Fruit fly (Drosophila melanogaster) whole organism, embryonic: ENCODE data around the gene cd.
A peak's percentile ranks its signal among the peaks of the same experiment; 100 is the strongest.

Experiments used
- Atf6 ChIP-seq: fragments of 200-800 bp; sonication (Bioruptor generic); IDR thresholded peaks from 2 replicates; pipeline ENCODE4 v1.3.6; 2022; ENCODE audit warnings: missing biosample characterization, missing genetic modification characterization
- BEAF-32 ChIP-seq: fragments of 200-800 bp; sonication (Bioruptor generic); optimal IDR thresholded peaks from 3 replicates; lab custom pipeline; 2017; ENCODE audit warnings: missing biosample characterization, missing genetic modification characterization, mild to moderate bottlenecking, moderate library complexity, missing genetic modification reagents
- Blimp-1 ChIP-seq: fragments of 200-800 bp; sonication (Bioruptor generic); optimal IDR thresholded peaks from 3 replicates; lab custom pipeline; 2018; ENCODE audit warnings: missing biosample characterization, missing genetic modification characterization, mild to moderate bottlenecking, moderate library complexity, missing genetic modification reagents
- C15 ChIP-seq: fragments of 200-800 bp; sonication (Bioruptor generic); IDR thresholded peaks from 3 replicates; pipeline ENCODE4 v1.3.6; 2022; ENCODE audit warnings: missing biosample characterization, missing genetic modification characterization
- CG10274 ChIP-seq: fragments of 200-800 bp; sonication (Bioruptor generic); optimal IDR thresholded peaks from 3 replicates; lab custom pipeline; 2017; ENCODE audit warnings: missing biosample characterization, mild to moderate bottlenecking, missing genetic modification characterization
- CG11696 ChIP-seq: fragments of 200-800 bp; sonication (Bioruptor generic); IDR thresholded peaks from 2 replicates; pipeline ENCODE4 v1.3.6; 2022; ENCODE audit warnings: missing biosample characterization, missing genetic modification characterization
- CG12236 ChIP-seq: fragments of 200-800 bp; sonication (Bioruptor generic); optimal IDR thresholded peaks from 2 replicates; lab custom pipeline; 2016; ENCODE audit warnings: missing biosample characterization, missing genetic modification characterization
- CG12769 ChIP-seq: fragments of 200-800 bp; sonication (Bioruptor generic); optimal IDR thresholded peaks from 2 replicates; lab custom pipeline; 2019; ENCODE audit warnings: missing biosample characterization, mild to moderate bottlenecking, missing genetic modification characterization, moderate library complexity
- CG17186 ChIP-seq: fragments of 200-800 bp; sonication (Bioruptor generic); optimal IDR thresholded peaks from 3 replicates; lab custom pipeline; 2017; ENCODE audit warnings: missing biosample characterization, missing genetic modification reagents, missing genetic modification characterization
- CG2199 ChIP-seq: fragments of 200-800 bp; sonication (Bioruptor generic); IDR thresholded peaks from 3 replicates; pipeline ENCODE4 v1.3.6; 2022; ENCODE audit warnings: missing biosample characterization, missing genetic modification characterization
- CG34224 ChIP-seq: fragments of 200-800 bp; sonication (Bioruptor generic); IDR thresholded peaks from 3 replicates; pipeline ENCODE4 v1.3.6; 2022; ENCODE audit warnings: missing biosample characterization, missing genetic modification characterization; ENCODE audit not compliant: partially characterized antibody
- CG34422 ChIP-seq: fragments of 200-800 bp; sonication (Bioruptor generic); IDR thresholded peaks from 3 replicates; pipeline ENCODE4 v1.3.6; 2022; ENCODE audit warnings: missing biosample characterization, missing genetic modification characterization
- CG3847 ChIP-seq: fragments of 200-800 bp; sonication (Bioruptor generic); IDR thresholded peaks from 2 replicates; pipeline ENCODE4 v1.3.6; 2022; ENCODE audit warnings: missing biosample characterization, missing genetic modification characterization
- CG7963 ChIP-seq: fragments of 200-800 bp; sonication (Bioruptor generic); IDR thresholded peaks from 3 replicates; pipeline ENCODE4 v1.3.6; 2022; ENCODE audit warnings: missing biosample characterization, missing genetic modification characterization; ENCODE audit not compliant: partially characterized antibody
- CG9797 ChIP-seq: fragments of 200-800 bp; sonication (Bioruptor generic); optimal IDR thresholded peaks from 3 replicates; lab custom pipeline; 2018; ENCODE audit warnings: missing biosample characterization, mild to moderate bottlenecking, missing genetic modification characterization
- CkIIα-i1 ChIP-seq: fragments of 200-800 bp; sonication (Bioruptor generic); IDR thresholded peaks from 2 replicates; pipeline ENCODE4 v1.3.6; 2022; ENCODE audit warnings: missing biosample characterization, missing genetic modification characterization
- Dll ChIP-seq: fragments of 200-800 bp; sonication (Bioruptor generic); IDR thresholded peaks from 4 replicates; pipeline ENCODE4 v1.3.6; 2022; ENCODE audit warnings: missing biosample characterization, missing genetic modification characterization; ENCODE audit not compliant: partially characterized antibody
- Gug ChIP-seq: fragments of 200-800 bp; sonication (Bioruptor generic); IDR thresholded peaks from 4 replicates; pipeline ENCODE4 v1.3.6; 2022; ENCODE audit warnings: missing biosample characterization, missing genetic modification characterization
- Hand ChIP-seq: fragments of 200-800 bp; sonication (Bioruptor generic); optimal IDR thresholded peaks from 2 replicates; lab custom pipeline; 2017; ENCODE audit warnings: mild to moderate bottlenecking, missing biosample characterization, missing genetic modification reagents, missing genetic modification characterization
- HmgZ ChIP-seq: fragments of 200-800 bp; sonication (Bioruptor generic); optimal IDR thresholded peaks from 2 replicates; lab custom pipeline; 2018; ENCODE audit warnings: missing biosample characterization, mild to moderate bottlenecking, missing genetic modification characterization
- Hr39 ChIP-seq: fragments of >200 bp; optimal IDR thresholded peaks from 2 replicates; lab custom pipeline; 2017
- Hr78 ChIP-seq, 2 experiments: fragments of 200-800 bp in 1 of 2; fragments of >200 bp in 1 of 2; sonication (Bioruptor generic) in 1 of 2; optimal IDR thresholded peaks; 2 replicates each; lab custom pipeline; 2017 to 2019; ENCODE audit warnings: missing biosample characterization in 2 of 2, missing genetic modification characterization in 2 of 2, mild to moderate bottlenecking in 1 of 2, moderate library complexity in 1 of 2
- MBD-R2 ChIP-seq: fragments of 200-800 bp; sonication (Bioruptor generic); IDR thresholded peaks from 2 replicates; pipeline ENCODE4 v1.3.6; 2022; ENCODE audit warnings: missing biosample characterization, missing genetic modification characterization
- Opbp ChIP-seq: fragments of 200-800 bp; sonication (Bioruptor generic); IDR thresholded peaks from 3 replicates; pipeline ENCODE4 v1.3.6; 2022; ENCODE audit warnings: missing biosample characterization, missing genetic modification characterization; ENCODE audit not compliant: partially characterized antibody
- Sin3A ChIP-seq: fragments of >200 bp; optimal IDR thresholded peaks from 2 replicates; lab custom pipeline; 2018
- YL-1 ChIP-seq: fragments of 200-800 bp; sonication (Bioruptor generic); optimal IDR thresholded peaks from 3 replicates; lab custom pipeline; 2017; ENCODE audit warnings: missing biosample characterization, mild to moderate bottlenecking, missing genetic modification characterization
- chinmo ChIP-seq: fragments of 200-800 bp; sonication (Bioruptor generic); IDR thresholded peaks from 4 replicates; pipeline ENCODE4 v1.3.6; 2022; ENCODE audit warnings: missing biosample characterization, missing genetic modification characterization; ENCODE audit not compliant: partially characterized antibody
- corto ChIP-seq: fragments of 200-800 bp; sonication (Bioruptor generic); optimal IDR thresholded peaks from 2 replicates; lab custom pipeline; 2016; ENCODE audit warnings: missing biosample characterization, mild to moderate bottlenecking, missing genetic modification characterization, moderate library complexity
- en ChIP-seq: fragments of 200-800 bp; sonication (Bioruptor generic); optimal IDR thresholded peaks from 2 replicates; lab custom pipeline; 2016; ENCODE audit warnings: missing biosample characterization, missing genetic modification characterization
- esg ChIP-seq: fragments of 200-800 bp; sonication (Bioruptor generic); conservative IDR thresholded peaks from 2 replicates; pipeline ENCODE4 v1.3.6; 2022; ENCODE audit warnings: missing biosample characterization, missing genetic modification characterization
- ewg ChIP-seq: fragments of 200-800 bp; sonication (Bioruptor generic); optimal IDR thresholded peaks from 3 replicates; lab custom pipeline; 2017; ENCODE audit warnings: mild to moderate bottlenecking, missing biosample characterization, missing genetic modification reagents, missing genetic modification characterization
- fu2 ChIP-seq: fragments of 200-800 bp; sonication (Bioruptor generic); optimal IDR thresholded peaks from 2 replicates; lab custom pipeline; 2016; ENCODE audit warnings: missing biosample characterization, missing genetic modification characterization
- gro ChIP-seq: fragments of 200-800 bp; sonication (Bioruptor generic); optimal IDR thresholded peaks from 2 replicates; lab custom pipeline; 2016; ENCODE audit warnings: missing biosample characterization, missing genetic modification characterization
- gt ChIP-seq: fragments of 200-800 bp; sonication (Bioruptor generic); IDR thresholded peaks from 2 replicates; pipeline ENCODE4 v1.3.6; 2022; ENCODE audit warnings: missing biosample characterization, missing genetic modification characterization
- kay ChIP-seq: fragments of 200-800 bp; sonication (Bioruptor generic); optimal IDR thresholded peaks from 2 replicates; lab custom pipeline; 2016; ENCODE audit warnings: missing biosample characterization, missing genetic modification characterization
- lilli ChIP-seq: fragments of 200-800 bp; sonication (Bioruptor generic); optimal IDR thresholded peaks from 3 replicates; lab custom pipeline; 2016; ENCODE audit warnings: missing biosample characterization, missing genetic modification characterization
- luna ChIP-seq: fragments of 200-800 bp; sonication (Bioruptor generic); optimal IDR thresholded peaks from 2 replicates; lab custom pipeline; 2016; ENCODE audit warnings: missing biosample characterization, missing genetic modification characterization
- mld ChIP-seq: fragments of 200-800 bp; sonication (Bioruptor generic); IDR thresholded peaks from 3 replicates; pipeline ENCODE4 v1.3.6; 2022; ENCODE audit warnings: missing biosample characterization, missing genetic modification characterization; ENCODE audit not compliant: partially characterized antibody
- pb ChIP-seq: fragments of 200-800 bp; sonication (Bioruptor generic); optimal IDR thresholded peaks from 3 replicates; lab custom pipeline; 2016; ENCODE audit warnings: missing biosample characterization, missing genetic modification characterization
- pfk ChIP-seq: fragments of 200-800 bp; sonication (Bioruptor generic); optimal IDR thresholded peaks from 2 replicates; lab custom pipeline; 2018; ENCODE audit warnings: missing biosample characterization, mild to moderate bottlenecking, missing genetic modification characterization, moderate library complexity
- pum ChIP-seq: fragments of 200-800 bp; sonication (Bioruptor generic); optimal IDR thresholded peaks from 2 replicates; lab custom pipeline; 2016; ENCODE audit warnings: missing biosample characterization, missing genetic modification characterization
- pzg ChIP-seq: fragments of 200-800 bp; sonication (Bioruptor generic); optimal IDR thresholded peaks from 3 replicates; lab custom pipeline; 2018; ENCODE audit warnings: missing biosample characterization, mild to moderate bottlenecking, missing genetic modification characterization, moderate library complexity
- salm ChIP-seq: fragments of 200-800 bp; sonication (Bioruptor generic); optimal IDR thresholded peaks from 2 replicates; lab custom pipeline; 2018; ENCODE audit warnings: missing biosample characterization, mild to moderate bottlenecking, missing genetic modification characterization
- sd ChIP-seq: fragments of 200-800 bp; sonication (Bioruptor generic); optimal IDR thresholded peaks from 3 replicates; lab custom pipeline; 2018; ENCODE audit warnings: missing biosample characterization, mild to moderate bottlenecking, missing genetic modification characterization, moderate library complexity
- sna ChIP-seq: fragments of 200-800 bp; sonication (Bioruptor generic); IDR thresholded peaks from 2 replicates; pipeline ENCODE4 v1.3.6; 2022; ENCODE audit warnings: missing biosample characterization, missing genetic modification characterization; ENCODE audit not compliant: partially characterized antibody
- ssp ChIP-seq: fragments of 200-800 bp; sonication (Bioruptor generic); IDR thresholded peaks from 2 replicates; pipeline ENCODE4 v1.3.6; 2022; ENCODE audit warnings: missing biosample characterization, missing genetic modification characterization
- stc ChIP-seq: fragments of 200-800 bp; sonication (Bioruptor generic); IDR thresholded peaks from 2 replicates; pipeline ENCODE4 v1.3.6; 2022; ENCODE audit warnings: missing biosample characterization, missing genetic modification characterization
- stwl ChIP-seq: fragments of 200-800 bp; sonication (Bioruptor generic); optimal IDR thresholded peaks from 3 replicates; lab custom pipeline; 2018; ENCODE audit warnings: missing biosample characterization, mild to moderate bottlenecking, missing genetic modification characterization, moderate library complexity
- trem ChIP-seq: fragments of 200-800 bp; optimal IDR thresholded peaks from 3 replicates; lab custom pipeline; 2019; ENCODE audit warnings: missing biosample characterization, mild to moderate bottlenecking, missing genetic modification characterization, moderate library complexity
- tx ChIP-seq: fragments of 200-800 bp; sonication (Bioruptor generic); optimal IDR thresholded peaks from 2 replicates; lab custom pipeline; 2016; ENCODE audit warnings: missing biosample characterization, missing genetic modification characterization
- vnd ChIP-seq: fragments of 200-800 bp; sonication (Bioruptor generic); IDR thresholded peaks from 3 replicates; pipeline ENCODE4 v1.3.6; 2022; ENCODE audit warnings: missing biosample characterization, missing genetic modification characterization; ENCODE audit not compliant: partially characterized antibody

cd gene

DNA sequence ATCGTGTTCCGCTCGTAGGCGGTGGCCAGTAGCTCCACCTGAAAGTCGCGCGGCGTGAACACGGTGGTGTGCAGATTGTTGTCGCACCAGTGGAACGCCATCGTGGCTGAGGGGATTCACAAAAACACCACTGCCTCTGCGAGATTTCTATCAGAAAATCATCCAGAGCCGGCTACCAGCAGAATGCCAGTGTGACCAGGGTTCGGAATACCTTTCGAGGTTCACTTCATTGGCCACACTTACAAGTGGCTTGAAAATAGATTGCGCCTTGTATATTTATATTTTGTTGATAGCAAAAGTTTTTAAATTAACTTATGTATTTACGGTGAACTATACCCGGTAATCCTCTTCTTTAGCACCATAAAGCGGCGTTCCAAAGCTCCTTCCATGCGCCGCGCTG is 46.2 kb downstream of the cd start, which contains the start of the genes Dcr-1 and CG6985 (continued):
- TF ChIP-seq mld (GFP tag; lab: Robert Waterston, UW) = 0 out of 3 replicates have a peak, but pooled peaks have one; percentile 24
- peak; percentile 33; the same call in 2 of the 3 replicates for TF ChIP-seq CG34224 (GFP tag; lab: Robert Waterston, UW)
- no peak for TF ChIP-seq ssp (GFP tag; lab: Robert Waterston, UW)
- TF ChIP-seq gro (GFP tag; lab: Kevin White, UChicago) = no peak
- peak; percentile 45; the same call in 1 of the 2 replicates for TF ChIP-seq sna (GFP tag; lab: Robert Waterston, UW)
- TF ChIP-seq CG11696 = no peak
- no peak for TF ChIP-seq pum (GFP tag; lab: Kevin White, UChicago)
- no peak for TF ChIP-seq stc (GFP tag; lab: Robert Waterston, UW)
- peak; percentile 54; the same call in 1 of the 3 replicates for TF ChIP-seq CG34422
- TF ChIP-seq CG12769 (tag; lab: Kevin White, UChicago) = no peak
- TF ChIP-seq ewg (GFP tag; lab: Kevin White, UChicago) = no peak
- TF ChIP-seq Sin3A (lab: Kevin White, UChicago) = peak; percentile 13
- TF ChIP-seq Atf6 (GFP tag; lab: Robert Waterston, UW) = no peak
- TF ChIP-seq Hr78 (GFP tag; optimal IDR thresholded peaks at IDR 0.05; lab: Kevin White, UChicago) = no peak
- TF ChIP-seq CG12236 = no peak
- no peak for TF ChIP-seq tx (GFP tag; lab: Kevin White, UChicago)
- TF ChIP-seq CG10274 (GFP tag; lab: Kevin White, UChicago) = no peak
- TF ChIP-seq luna (GFP tag; lab: Kevin White, UChicago) = no peak
- no peak for TF ChIP-seq C15 (GFP tag; lab: Robert Waterston, UW)
- no peak for TF ChIP-seq CG2199
- TF ChIP-seq pb (GFP tag; lab: Kevin White, UChicago) = no peak
- TF ChIP-seq gt (GFP tag; lab: Robert Waterston, UW) = no peak
- 0 out of 4 replicates have a peak, but pooled peaks have one; percentile 23 for TF ChIP-seq Dll (GFP tag; lab: Robert Waterston, UW)
- TF ChIP-seq Hr39 (lab: Kevin White, UChicago) = no peak
- 0 out of 3 replicates have a peak, but pooled peaks have one; percentile 24 for TF ChIP-seq Opbp (GFP tag; lab: Robert Waterston, UW)
- no peak for TF ChIP-seq CG3847 (GFP tag; lab: Robert Waterston, UW)
- no peak for TF ChIP-seq esg
- TF ChIP-seq chinmo = no peak
- TF ChIP-seq HmgZ (tag; lab: Kevin White, UChicago) = peak; percentile 11
- TF ChIP-seq sd (tag; lab: Kevin White, UChicago) = no peak
- TF ChIP-seq pfk (GFP tag; lab: Kevin White, UChicago) = no peak
- TF ChIP-seq fu2 = no peak
- TF ChIP-seq CG9797 (GFP tag; lab: Kevin White, UChicago) = peak; percentile 43
- TF ChIP-seq en (GFP tag; lab: Kevin White, UChicago) = no peak
- TF ChIP-seq pzg (GFP tag; lab: Kevin White, UChicago) = peak; percentile 42
- no peak for TF ChIP-seq corto
- TF ChIP-seq Gug (GFP tag; lab: Robert Waterston, UW) = no peak
- no peak for TF ChIP-seq Hand (GFP tag; lab: Kevin White, UChicago)
- peak; percentile 88 for TF ChIP-seq MBD-R2 (GFP tag; lab: Robert Waterston, UW)
- TF ChIP-seq salm (tag; lab: Kevin White, UChicago) = no peak
- TF ChIP-seq CG17186 (GFP tag; lab: Kevin White, UChicago) = peak; percentile 20
- peak; percentile 26; the same call in 1 of the 3 replicates for TF ChIP-seq CG7963 (GFP tag; lab: Robert Waterston, UW)
- peak; percentile 19 for TF ChIP-seq BEAF-32 (GFP tag; lab: Kevin White, UChicago)
- TF ChIP-seq stwl (tag; lab: Kevin White, UChicago) = peak; percentile 40
- TF ChIP-seq kay (GFP tag; lab: Kevin White, UChicago) = no peak
- TF ChIP-seq YL-1 (GFP tag; lab: Kevin White, UChicago) = peak; percentile 50
- peak; percentile 29; the same call in 1 of the 3 replicates for TF ChIP-seq vnd (GFP tag; lab: Robert Waterston, UW)
- TF ChIP-seq Blimp-1 (GFP tag; lab: Kevin White, UChicago) = no peak
- no peak for TF ChIP-seq CkIIα-i1 (GFP tag; lab: Robert Waterston, UW)
- TF ChIP-seq trem = no peak
- no peak for TF ChIP-seq lilli (GFP tag; lab: Kevin White, UChicago)
